Fruit fly (Drosophila melanogaster) whole organism, prepupa: ENCODE data around the gene 825-Oak.

Source experiments
- Blimp-1 ChIP-seq: fragments of 200-800 bp; sonication (Bioruptor generic); optimal IDR thresholded peaks from 3 replicates; lab custom pipeline; 2017; ENCODE audit warnings: missing biosample characterization, missing genetic modification characterization, mild to moderate bottlenecking, moderate library complexity, missing genetic modification reagents
- CG11294 ChIP-seq: fragments of 200-800 bp; sonication (Bioruptor generic); IDR thresholded peaks from 2 replicates; pipeline ENCODE4 v1.3.6; 2022; ENCODE audit warnings: missing biosample characterization, missing genetic modification characterization
- CG11762 ChIP-seq: fragments of 200-800 bp; sonication (Bioruptor generic); optimal IDR thresholded peaks from 3 replicates; lab custom pipeline; 2016; ENCODE audit warnings: missing biosample characterization, missing genetic modification characterization; ENCODE audit not compliant: insufficient read depth
- CG11902 ChIP-seq: fragments of 200-800 bp; sonication (Bioruptor generic); optimal IDR thresholded peaks from 3 replicates; lab custom pipeline; 2016; ENCODE audit warnings: missing biosample characterization, missing genetic modification characterization
- CG3032 ChIP-seq: fragments of 200-800 bp; optimal IDR thresholded peaks from 2 replicates; lab custom pipeline; 2019; ENCODE audit warnings: missing biosample characterization, mild to moderate bottlenecking, missing genetic modification characterization, moderate library complexity
- CG34406 ChIP-seq: fragments of 200-800 bp; sonication (Bioruptor generic); optimal IDR thresholded peaks from 3 replicates; lab custom pipeline; 2016; ENCODE audit warnings: missing biosample characterization, missing genetic modification characterization
- CG6808 ChIP-seq: fragments of 200-800 bp; sonication (Bioruptor generic); optimal IDR thresholded peaks from 3 replicates; lab custom pipeline; 2017; ENCODE audit warnings: missing biosample characterization, missing genetic modification characterization, mild to moderate bottlenecking, moderate library complexity, missing genetic modification reagents
- CG7368 ChIP-seq: fragments of 200-800 bp; sonication (Bioruptor generic); optimal IDR thresholded peaks from 3 replicates; lab custom pipeline; 2016; ENCODE audit warnings: missing biosample characterization, missing genetic modification characterization
- CG8119 ChIP-seq: fragments of 200-800 bp; sonication (Bioruptor generic); IDR thresholded peaks from 3 replicates; pipeline ENCODE4 v1.3.6; 2022; ENCODE audit warnings: missing biosample characterization, missing genetic modification characterization
- CG8632 ChIP-seq: fragments of 200-800 bp; sonication (Bioruptor generic); optimal IDR thresholded peaks from 3 replicates; lab custom pipeline; 2016; ENCODE audit warnings: missing biosample characterization, missing genetic modification characterization
- CG9139 ChIP-seq: fragments of 200-800 bp; sonication (Bioruptor generic); optimal IDR thresholded peaks from 3 replicates; lab custom pipeline; 2017; ENCODE audit warnings: missing biosample characterization, mild to moderate bottlenecking, missing genetic modification characterization
- Eip75B ChIP-seq: fragments of 200-800 bp; sonication (Bioruptor generic); optimal IDR thresholded peaks from 3 replicates; lab custom pipeline; 2016; ENCODE audit warnings: missing biosample characterization, missing genetic modification characterization
- Eip78C ChIP-seq: fragments of 200-800 bp; sonication (Bioruptor generic); peaks from one replicate; lab custom pipeline; 2016; ENCODE audit warnings: missing biosample characterization, missing genetic modification characterization
- Ets21C ChIP-seq: fragments of 200-800 bp; sonication (Bioruptor generic); optimal IDR thresholded peaks from 3 replicates; lab custom pipeline; 2016; ENCODE audit warnings: missing biosample characterization, missing genetic modification characterization
- Hr39 ChIP-seq: fragments of 200-800 bp; sonication (Bioruptor generic); optimal IDR thresholded peaks from 2 replicates; lab custom pipeline; 2016; ENCODE audit warnings: missing biosample characterization, missing genetic modification characterization
- Lpt ChIP-seq: fragments of 200-800 bp; sonication (Bioruptor generic); optimal IDR thresholded peaks from 3 replicates; lab custom pipeline; 2016; ENCODE audit warnings: missing biosample characterization, missing genetic modification characterization
- OdsH ChIP-seq: fragments of 200-800 bp; sonication (Bioruptor generic); optimal IDR thresholded peaks from 3 replicates; lab custom pipeline; 2016; ENCODE audit warnings: missing biosample characterization, missing genetic modification characterization
- Sox102F ChIP-seq: fragments of 200-800 bp; sonication (Bioruptor generic); optimal IDR thresholded peaks from 2 replicates; lab custom pipeline; 2016; ENCODE audit warnings: missing biosample characterization, mild to moderate bottlenecking, missing genetic modification characterization
- Sox15 ChIP-seq: fragments of 200-800 bp; sonication (Bioruptor generic); optimal IDR thresholded peaks from 3 replicates; lab custom pipeline; 2016; ENCODE audit warnings: missing biosample characterization, missing genetic modification characterization
- achi ChIP-seq: fragments of 200-800 bp; sonication (Bioruptor generic); optimal IDR thresholded peaks from 3 replicates; lab custom pipeline; 2016; ENCODE audit warnings: missing biosample characterization, missing genetic modification characterization
- cyc ChIP-seq: fragments of 200-800 bp; sonication (Bioruptor generic); optimal IDR thresholded peaks from 3 replicates; lab custom pipeline; 2016; ENCODE audit warnings: missing biosample characterization, missing genetic modification characterization
- dac ChIP-seq: fragments of 200-800 bp; sonication (Bioruptor generic); optimal IDR thresholded peaks from 2 replicates; lab custom pipeline; 2017; ENCODE audit warnings: missing biosample characterization, mild to moderate bottlenecking, missing genetic modification characterization
- dsx ChIP-seq: fragments of 200-800 bp; optimal IDR thresholded peaks from 3 replicates; lab custom pipeline; 2019; ENCODE audit warnings: missing biosample characterization, mild to moderate bottlenecking, missing genetic modification characterization, moderate library complexity; ENCODE audit not compliant: poor library complexity, severe bottlenecking
- eg ChIP-seq: fragments of 200-800 bp; sonication (Bioruptor generic); IDR thresholded peaks from 3 replicates; pipeline ENCODE4 v1.3.6; 2022; ENCODE audit warnings: missing biosample characterization, missing genetic modification characterization
- esn ChIP-seq: fragments of 200-800 bp; sonication (Bioruptor generic); optimal IDR thresholded peaks from 2 replicates; lab custom pipeline; 2016; ENCODE audit warnings: missing biosample characterization, mild to moderate bottlenecking, missing genetic modification characterization, moderate library complexity
- fd59A ChIP-seq: fragments of 200-800 bp; sonication (Bioruptor generic); optimal IDR thresholded peaks from 2 replicates; lab custom pipeline; 2017; ENCODE audit warnings: missing biosample characterization, mild to moderate bottlenecking, missing genetic modification characterization, missing genetic modification reagents
- fkh ChIP-seq: fragments of 200-800 bp; sonication (Bioruptor generic); optimal IDR thresholded peaks from 3 replicates; lab custom pipeline; 2017; ENCODE audit warnings: missing biosample characterization, mild to moderate bottlenecking, missing genetic modification characterization, moderate library complexity
- lz ChIP-seq: fragments of 200-800 bp; sonication (Bioruptor generic); optimal IDR thresholded peaks from 3 replicates; lab custom pipeline; 2016; ENCODE audit warnings: missing biosample characterization, missing genetic modification characterization
- pdm3 ChIP-seq: fragments of 200-800 bp; sonication (Bioruptor generic); optimal IDR thresholded peaks from 3 replicates; lab custom pipeline; 2016; ENCODE audit warnings: missing biosample characterization, missing genetic modification characterization
- spab ChIP-seq: fragments of 200-800 bp; sonication (Bioruptor generic); optimal IDR thresholded peaks from 2 replicates; lab custom pipeline; 2017; ENCODE audit warnings: missing biosample characterization, mild to moderate bottlenecking, missing genetic modification characterization, missing genetic modification reagents
- ss ChIP-seq, 2 experiments: fragments of 200-800 bp; sonication (Bioruptor generic); optimal IDR thresholded peaks; 2 replicates in 1 of 2; 3 replicates in 1 of 2; lab custom pipeline; 2017 to 2018; ENCODE audit warnings: mild to moderate bottlenecking in 2 of 2, missing biosample characterization in 2 of 2, missing genetic modification characterization in 2 of 2, moderate library complexity in 1 of 2
- svp ChIP-seq: fragments of 200-800 bp; sonication (Bioruptor generic); peaks from one replicate; lab custom pipeline; 2016; ENCODE audit warnings: missing biosample characterization, missing genetic modification characterization
- topi ChIP-seq: fragments of 200-800 bp; sonication (Bioruptor generic); optimal IDR thresholded peaks from 3 replicates; lab custom pipeline; 2016; ENCODE audit warnings: missing biosample characterization, missing genetic modification characterization
- vri ChIP-seq: fragments of 200-800 bp; sonication (Bioruptor generic); optimal IDR thresholded peaks from 3 replicates; lab custom pipeline; 2016; ENCODE audit warnings: missing biosample characterization, mild to moderate bottlenecking, missing genetic modification characterization

Gene 825-Oak

dm6 chr3L:19516547-19516946 lies 44.5 kb upstream of the 825-Oak start (continued):
- TF ChIP-seq CG8632 (GFP tag; lab: Kevin White, UChicago) (no peak), Hr39 (GFP tag; lab: Kevin White, UChicago) (peak; percentile 74), pdm3 (peak; percentile 60), Blimp-1 (no peak), topi (GFP tag; lab: Kevin White, UChicago) (peak; percentile 60), lz (GFP tag; lab: Kevin White, UChicago) (peak; percentile 76)

- no peak for TF ChIP-seq achi (GFP tag; lab: Kevin White, UChicago)
- TF ChIP-seq svp, result peak; percentile 22
- TF ChIP-seq Hr39 (GFP tag; lab: Kevin White, UChicago), result no peak
Observed at dm6 chr3L:19512672-19513071, 40.6 kb upstream of the 825-Oak start.

- TF ChIP-seq Blimp-1 (no peak), fkh (GFP tag; lab: Kevin White, UChicago) (peak; percentile 78), Eip78C (peak; percentile 38), vri (GFP tag; lab: Kevin White, UChicago) (peak; percentile 15)
Observed at dm6 chr3L:19504719-19505118, 32.7 kb upstream of the 825-Oak start.

- TF ChIP-seq CG9139 (GFP tag; lab: Kevin White, UChicago) (no peak), Lpt (GFP tag; lab: Kevin White, UChicago) (no peak), ss (GFP tag; optimal IDR thresholded peaks at IDR 0.05; lab: Kevin White, UChicago) (no peak), Sox102F (GFP tag; lab: Kevin White, UChicago) (no peak)
Observed at dm6 chr3L:19503770-19504169, 31.7 kb upstream of the 825-Oak start, which contains the start of gene CG9452. CG9452 (minus strand) TSS chr3L:19503870.

dm6 chr3L:19500698-19501097 lies 28.7 kb upstream of the 825-Oak start, which contains the start of gene CG9451:
CG9451 (minus strand) TSS chr3L:19500798.
- TF ChIP-seq Ets21C (GFP tag; lab: Kevin White, UChicago) (no peak), spab (GFP tag; lab: Kevin White, UChicago) (no peak), cyc (GFP tag; lab: Kevin White, UChicago) (no peak), Eip78C (no peak), CG11762 (GFP tag; lab: Kevin White, UChicago) (no peak), CG6808 (no peak), vri (GFP tag; lab: Kevin White, UChicago) (no peak), fd59A (GFP tag; lab: Kevin White, UChicago) (no peak), CG8119 (no peak), CG34406 (no peak), OdsH (GFP tag; lab: Kevin White, UChicago) (no peak), eg (no peak), CG11902 (GFP tag; lab: Kevin White, UChicago) (no peak), Eip75B (GFP tag; lab: Kevin White, UChicago) (no peak), lz (GFP tag; lab: Kevin White, UChicago) (no peak), dsx (no peak), CG7368 (GFP tag; lab: Kevin White, UChicago) (no peak), CG3032 (no peak), CG11294 (GFP tag; lab: Robert Waterston, UW) (no peak), Sox15 (no peak)
- TF ChIP-seq, all 60 proteins: peak for 0

dm6 chr3L:19499334-19499733 lies 27.3 kb upstream of the 825-Oak start:
- TF ChIP-seq dac (GFP tag; lab: Kevin White, UChicago), result no peak
- no peak for TF ChIP-seq CG8119
- no peak for TF ChIP-seq esn (GFP tag; lab: Kevin White, UChicago)
- peak; percentile 26 for TF ChIP-seq fkh (GFP tag; lab: Kevin White, UChicago)
